Worm (Caenorhabditis elegans): Measurements from ENCODE around the gene Y45G5AM.4.

DNA sequence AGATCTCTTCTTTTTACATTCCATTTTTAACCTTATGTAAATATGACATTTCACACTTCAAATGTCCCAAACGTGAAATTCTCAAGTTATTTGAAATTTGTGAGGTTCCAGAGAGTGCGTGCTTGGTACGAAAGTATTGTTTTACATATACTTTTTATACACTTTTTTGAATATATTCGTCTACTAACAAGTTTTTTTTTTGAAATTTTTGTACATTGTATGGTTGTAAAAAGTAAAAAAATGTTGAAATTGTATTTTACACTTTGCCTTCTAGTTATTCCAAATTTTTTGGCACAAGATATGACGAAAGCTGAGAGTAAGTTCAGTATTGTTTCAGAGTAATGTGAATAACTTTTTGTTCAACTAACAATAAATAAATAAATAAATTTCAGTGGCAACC is 28.3 kb upstream of the Y45G5AM.4 start, which contains the start of gene lgc-1:
- TF ChIP-seq mml-1 (tag; optimal IDR thresholded peaks at IDR 0.05), result no peak
- TF ChIP-seq nhr-77 (tag; optimal IDR thresholded peaks at IDR 0.05), result no peak
- TF ChIP-seq mdl-1 (tag; optimal IDR thresholded peaks at IDR 0.05), result no peak
- no peak for TF ChIP-seq pha-4 (tag; optimal IDR thresholded peaks at IDR 0.05)
- TF ChIP-seq nhr-25 (tag; optimal IDR thresholded peaks at IDR 0.05), result no peak
- no peak for TF ChIP-seq nhr-23 (tag; optimal IDR thresholded peaks at IDR 0.05)
- no peak for TF ChIP-seq unc-62 (GFP tag; optimal IDR thresholded peaks at IDR 0.05)
